Worm (Caenorhabditis elegans) whole organism, midembryonic: ENCODE data around the gene srd-34.

Experiments
- klf-2 ChIP-seq: fragments of 200-800 bp; sonication (Bioruptor generic); conservative IDR thresholded peaks from 2 replicates; pipeline ENCODE4 v1.3.6; 2022; ENCODE audit warnings: missing genetic modification reagents, missing genetic modification characterization, missing compliant biosample characterization
- med-1 ChIP-seq: sonication (generic microtip); optimal IDR thresholded peaks from 2 replicates; lab custom pipeline; 2017; ENCODE audit warnings: missing genetic modification characterization, mild to moderate bottlenecking, missing compliant biosample characterization, antibody characterized with exemption, missing genetic modification reagents; ENCODE audit not compliant: insufficient read depth
- ztf-29 ChIP-seq: fragments of 200-800 bp; sonication (Bioruptor generic); IDR thresholded peaks from 2 replicates; pipeline ENCODE4 v1.3.6; 2022; ENCODE audit warnings: missing genetic modification reagents, missing genetic modification characterization, missing compliant biosample characterization

DNA sequence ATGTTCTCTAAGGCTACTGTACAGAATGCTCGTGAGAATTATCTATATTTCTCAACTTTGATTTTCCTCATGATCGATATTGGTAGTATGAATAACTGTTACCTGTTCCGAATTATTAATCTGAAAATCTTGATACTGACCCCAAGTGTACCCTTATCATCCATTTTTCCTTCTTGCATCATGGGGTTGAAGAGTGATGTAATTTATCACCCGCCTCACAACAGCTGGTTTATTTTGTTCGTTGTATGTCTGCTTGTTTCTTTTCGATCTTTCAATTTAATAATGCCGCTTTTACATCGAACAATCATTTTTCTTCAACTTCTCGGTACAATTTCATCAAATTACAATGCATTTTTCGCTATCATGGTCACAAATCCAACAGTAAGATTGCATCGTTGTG, 40.0 kb downstream of the srd-34 start, which contains the start of gene C35A5.6:
- TF ChIP-seq ztf-29 (no peak), klf-2 (GFP tag; lab: Robert Waterston, UW) (no peak), med-1 (GFP tag; lab: Kevin White, UChicago) (no peak)
